Fruit fly (Drosophila melanogaster): ENCODE data around the gene fid.

fid gene

DNA sequence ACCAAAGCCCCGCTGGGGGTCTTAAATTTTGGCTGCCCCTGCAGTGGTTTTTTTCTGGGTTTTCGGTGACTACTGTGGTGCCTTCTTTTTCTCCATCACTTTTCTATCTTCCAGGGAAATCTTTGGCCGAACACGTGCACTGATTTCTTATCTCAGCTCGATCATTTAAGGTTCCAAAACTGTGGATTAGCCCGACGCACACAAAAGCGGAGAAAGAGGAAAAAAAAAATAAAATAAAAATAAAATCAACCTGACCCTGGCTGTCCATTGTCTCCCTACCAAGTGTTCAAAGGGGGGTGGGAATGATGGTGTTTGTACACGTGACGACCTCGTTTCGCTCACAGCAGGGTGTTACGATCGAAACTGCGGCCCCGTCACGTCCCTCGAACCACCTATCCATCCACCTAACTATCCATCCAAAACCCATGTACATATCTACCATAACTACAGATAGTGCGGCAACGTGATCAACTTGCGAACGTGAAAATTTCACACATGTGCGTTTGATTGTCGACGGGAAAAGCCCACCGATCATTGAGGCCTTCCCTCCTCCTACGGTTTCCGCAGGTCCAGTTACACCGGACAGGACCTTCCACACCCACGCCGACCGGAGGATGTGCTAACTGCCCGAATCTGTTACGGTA is 56.9 kb downstream of the fid start (continued):
- TF ChIP-seq Stat92E (GFP tag; optimal IDR thresholded peaks at IDR 0.05): peak in 1 of 3 experiments; percentile 57
- 0 out of 2 replicates have a peak, but pooled peaks have one; percentile 23 for TF ChIP-seq sim (GFP tag; IDR thresholded peaks at IDR 0.05)
- no peak for TF ChIP-seq Usf (GFP tag; optimal IDR thresholded peaks at IDR 0.05)
- peak; percentile 33 for TF ChIP-seq p53 (GFP tag; optimal IDR thresholded peaks at IDR 0.05)
- TF ChIP-seq CG30431 (GFP tag; optimal IDR thresholded peaks at IDR 0.05): no peak
- peak; percentile 98 for TF ChIP-seq grn (GFP tag; optimal IDR thresholded peaks at IDR 0.05)
- peak; percentile 62 for TF ChIP-seq kni (GFP tag; optimal IDR thresholded peaks at IDR 0.05)
- TF ChIP-seq CG3726 (GFP tag; IDR thresholded peaks at IDR 0.05): no peak
- peak; percentile 50 for TF ChIP-seq twi (tag; optimal IDR thresholded peaks at IDR 0.05)
- TF ChIP-seq mam (GFP tag; optimal IDR thresholded peaks at IDR 0.05): no peak

DNA sequence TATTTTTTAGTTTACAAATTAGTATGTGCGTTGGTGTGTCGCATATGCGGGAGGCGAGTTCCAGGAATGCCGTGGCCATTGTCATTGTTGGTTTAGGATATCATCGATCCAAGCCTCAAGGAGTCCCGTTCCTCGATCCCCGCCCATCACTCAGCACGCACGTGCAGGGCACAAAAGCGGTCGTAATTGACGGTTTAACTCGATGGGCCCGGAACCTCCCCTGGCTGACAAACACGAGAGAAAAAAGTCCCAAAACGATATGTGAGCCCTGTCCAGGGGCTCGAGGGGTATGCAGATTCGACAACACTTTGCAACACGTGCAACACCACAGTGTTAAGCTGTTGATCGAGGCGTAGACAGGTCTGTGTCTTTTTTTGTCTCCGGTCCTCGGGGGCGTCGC is 58.0 kb downstream of the fid start:
- TF ChIP-seq Rx (GFP tag; IDR thresholded peaks at IDR 0.05) (no peak), btn (GFP tag; optimal IDR thresholded peaks at IDR 0.05) (no peak), tll (GFP tag; optimal IDR thresholded peaks at IDR 0.05) (peak in 1 of 2 experiments; percentile 4), zen (tag; optimal IDR thresholded peaks at IDR 0.05) (peak; percentile 25), dm (GFP tag; optimal IDR thresholded peaks at IDR 0.05) (peak; percentile 29), sens (GFP tag) (peak; percentile 18), kni (GFP tag; optimal IDR thresholded peaks at IDR 0.05) (peak; percentile 71), D (optimal IDR thresholded peaks at IDR 0.05) (peak; percentile 31), D (GFP tag; optimal IDR thresholded peaks at IDR 0.05) (no peak), Stat92E (GFP tag; optimal IDR thresholded peaks at IDR 0.05) (peak in 1 of 3 experiments; percentile 56), CG9817 (tag; optimal IDR thresholded peaks at IDR 0.05) (no peak), CG12236 (GFP tag; optimal IDR thresholded peaks at IDR 0.05) (no peak), hb (GFP tag; IDR thresholded peaks at IDR 0.05; ENCODE audit: partially characterized antibody) (no peak), CG10959 (GFP tag; IDR thresholded peaks at IDR 0.05) (0 out of 2 replicates have a peak, but pooled peaks have one; percentile 8), twi (tag; optimal IDR thresholded peaks at IDR 0.05) (peak; percentile 84), chn (GFP tag; optimal IDR thresholded peaks at IDR 0.05) (peak; percentile 18), ato (GFP tag; IDR thresholded peaks at IDR 0.05; ENCODE audit: partially characterized antibody) (no peak), MBD-R2 (GFP tag; IDR thresholded peaks at IDR 0.05) (no peak), pb (GFP tag; optimal IDR thresholded peaks at IDR 0.05) (no peak), Myb (GFP tag; optimal IDR thresholded peaks at IDR 0.05) (no peak), CG3847 (GFP tag; IDR thresholded peaks at IDR 0.05) (no peak), CG17829 (tag; optimal IDR thresholded peaks at IDR 0.05) (no peak), Antp (GFP tag; optimal IDR thresholded peaks at IDR 0.05) (no peak), nmo (GFP tag; optimal IDR thresholded peaks at IDR 0.05) (no peak), crol (GFP tag; IDR thresholded peaks at IDR 0.05) (peak; percentile 72), Oaz (GFP tag; IDR thresholded peaks at IDR 0.05) (no peak), repo (GFP tag; optimal IDR thresholded peaks at IDR 0.05) (no peak), Hr78 (GFP tag; optimal IDR thresholded peaks at IDR 0.05) (no peak), MTF-1 (GFP tag; optimal IDR thresholded peaks at IDR 0.05; ENCODE audit: borderline replicate concordance) (no peak), CG15479 (GFP tag; optimal IDR thresholded peaks at IDR 0.05) (peak; percentile 35), gsb-n (tag; optimal IDR thresholded peaks at IDR 0.05) (no peak), Kr (GFP tag; optimal IDR thresholded peaks at IDR 0.05) (peak; percentile 46), lmd (GFP tag; IDR thresholded peaks at IDR 0.05) (0 out of 2 replicates have a peak, but pooled peaks have one; percentile 7), fd102C (GFP tag; optimal IDR thresholded peaks at IDR 0.05) (no peak), Sry-δ (GFP tag; optimal IDR thresholded peaks at IDR 0.05) (no peak), Pdp1 (GFP tag; optimal IDR thresholded peaks at IDR 0.05) (no peak), CG2120 (GFP tag; optimal IDR thresholded peaks at IDR 0.05) (no peak), HLH54F (GFP tag; optimal IDR thresholded peaks at IDR 0.05) (no peak), CG12299 (tag; optimal IDR thresholded peaks at IDR 0.05) (no peak), E2f2 (GFP tag; IDR thresholded peaks at IDR 0.05) (no peak)
